Worm (Caenorhabditis elegans): ENCODE results near the gene F41G3.10.
A peak's percentile ranks its signal among the peaks of the same experiment; 100 is the strongest.

F41G3.10 gene

ce11 chrII:6715853-6716252 lies 33.5 kb downstream of the F41G3.10 start:
- TF ChIP-seq nhr-23 (tag; optimal IDR thresholded peaks at IDR 0.05) (peak; percentile 46), hmg-11 (tag; optimal IDR thresholded peaks at IDR 0.05) (no peak), nhr-43 (tag; optimal IDR thresholded peaks at IDR 0.05; ENCODE audit: poor library complexity, severe bottlenecking) (peak; percentile 35), eor-1 (tag; optimal IDR thresholded peaks at IDR 0.05) (no peak), skn-1 (tag; optimal IDR thresholded peaks at IDR 0.05) (no peak), pha-4 (tag; optimal IDR thresholded peaks at IDR 0.05) (no peak), ama-1 (optimal IDR thresholded peaks at IDR 0.05) (peak; percentile 28), lin-39 (tag; optimal IDR thresholded peaks at IDR 0.05) (no peak), nfya-1 (tag; optimal IDR thresholded peaks at IDR 0.05; ENCODE audit: insufficient read depth) (no peak), ztf-4 (tag; optimal IDR thresholded peaks at IDR 0.05) (no peak), nhr-67 (tag; optimal IDR thresholded peaks at IDR 0.05) (no peak), ceh-9 (tag; optimal IDR thresholded peaks at IDR 0.05) (no peak), fkh-10 (GFP tag; optimal IDR thresholded peaks at IDR 0.05) (no peak), elt-3 (tag; optimal IDR thresholded peaks at IDR 0.05) (no peak), unc-62 (GFP tag; optimal IDR thresholded peaks at IDR 0.05) (no peak), mml-1 (tag; optimal IDR thresholded peaks at IDR 0.05) (no peak), tbx-2 (tag; optimal IDR thresholded peaks at IDR 0.05) (no peak)

- TF ChIP-seq elt-3 (tag; optimal IDR thresholded peaks at IDR 0.05) (peak in 2 of 3 experiments; percentile 10 to 76), nhr-77 (tag; optimal IDR thresholded peaks at IDR 0.05) (no peak), ZK546.5 (tag; optimal IDR thresholded peaks at IDR 0.05) (no peak), R02D3.7 (tag; optimal IDR thresholded peaks at IDR 0.05) (no peak), elt-2 (tag; optimal IDR thresholded peaks at IDR 0.05) (no peak), nhr-23 (tag; optimal IDR thresholded peaks at IDR 0.05) (peak; percentile 85)
These were observed 35.4 kb downstream of the F41G3.10 start, which contains the start of gene dpy-2 for ce11 chrII:6713832-6714342. Gene dpy-2 (plus strand): TSS chrII:6714292.

- TF ChIP-seq ama-1 (optimal IDR thresholded peaks at IDR 0.05) (no peak), ceh-28 (tag; optimal IDR thresholded peaks at IDR 0.05) (no peak), ceh-16 (tag; optimal IDR thresholded peaks at IDR 0.05) (no peak), jun-1 (tag; optimal IDR thresholded peaks at IDR 0.05) (no peak), R02D3.7 (tag; optimal IDR thresholded peaks at IDR 0.05) (no peak), pqm-1 (tag; optimal IDR thresholded peaks at IDR 0.05) (no peak), elt-3 (tag; optimal IDR thresholded peaks at IDR 0.05) (no peak), nhr-76 (tag; optimal IDR thresholded peaks at IDR 0.05) (no peak), mml-1 (tag; optimal IDR thresholded peaks at IDR 0.05) (no peak), ztf-4 (tag; optimal IDR thresholded peaks at IDR 0.05) (no peak), lin-15B (tag; optimal IDR thresholded peaks at IDR 0.05) (no peak), aly-2 (tag; optimal IDR thresholded peaks at IDR 0.05) (no peak), elt-1 (tag; optimal IDR thresholded peaks at IDR 0.05) (no peak), ceh-82 (tag; optimal IDR thresholded peaks at IDR 0.05) (no peak), egl-5 (tag; optimal IDR thresholded peaks at IDR 0.05) (no peak), nhr-11 (tag; optimal IDR thresholded peaks at IDR 0.05) (no peak), pha-4 (tag; optimal IDR thresholded peaks at IDR 0.05) (no peak), unc-39 (tag; optimal IDR thresholded peaks at IDR 0.05) (no peak)
These were observed 36.3 kb downstream of the F41G3.10 start for ce11 chrII:6713003-6713402.

- TF ChIP-seq elt-3 (tag; optimal IDR thresholded peaks at IDR 0.05) = peak in 2 of 3 experiments; percentile 18 to 85
- peak; percentile 75 for TF ChIP-seq nhr-43 (tag; optimal IDR thresholded peaks at IDR 0.05; ENCODE audit: poor library complexity, severe bottlenecking)
- TF ChIP-seq jun-1 (tag; optimal IDR thresholded peaks at IDR 0.05) = no peak
- peak; percentile 96 for TF ChIP-seq nhr-23 (tag; optimal IDR thresholded peaks at IDR 0.05)
- peak; percentile 6 for TF ChIP-seq lsy-12 (tag; optimal IDR thresholded peaks at IDR 0.05)
These were observed 36.9 kb downstream of the F41G3.10 start, which contains the start of the genes dpy-10 and T14B4.19 for ce11 chrII:6712177-6712981. Gene dpy-10 (minus strand): TSS chrII:6712227. Gene T14B4.19 (minus strand): TSS chrII:6712931.

Data from whole organism, L3 larva.